Fruit fly (Drosophila melanogaster) S2 (cell line): ENCODE measurements around the gene ppk22.

Experiments used
- CG8478 ChIP-seq: fragments of >200 bp; optimal IDR thresholded peaks from 2 replicates; lab custom pipeline; 2018
- CTCF ChIP-seq, 2 experiments: fragments of >200 bp; optimal IDR thresholded peaks; 2 replicates each; lab custom pipeline; 2018

dm6 chr3R:24841063-24841462 is 18.5 kb downstream of the ppk22 start, which contains the start of gene CG33658:
- TF ChIP-seq CG8478 (lab: Kevin White, UChicago) (no peak), CTCF (optimal IDR thresholded peaks at IDR 0.05; lab: Kevin White, UChicago) (no peak)
